Worm (Caenorhabditis elegans): ENCODE data around the gene dlc-2.

DNA sequence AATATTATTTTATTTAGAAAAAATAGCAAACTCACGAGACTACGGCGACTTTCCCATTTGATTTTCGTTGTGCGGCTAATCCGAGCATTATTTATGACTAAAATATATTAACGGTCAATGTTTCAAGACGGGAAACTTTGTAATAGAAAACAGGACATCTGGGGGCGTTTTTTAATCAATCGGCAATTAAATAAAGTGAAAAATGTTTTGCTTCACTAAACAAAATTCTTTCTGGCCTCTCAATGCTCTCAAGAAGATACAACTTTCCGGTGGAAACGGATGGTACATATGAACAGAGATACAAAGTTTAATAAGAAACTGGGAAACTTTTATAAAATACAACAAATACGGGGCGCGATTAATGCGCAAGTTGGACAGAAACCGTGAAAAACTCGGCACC, 39.5 kb upstream of the dlc-2 start, which contains the start of gene B0001.2:
- TF ChIP-seq madf-2 (tag; optimal IDR thresholded peaks at IDR 0.05) (no peak), fkh-10 (GFP tag; optimal IDR thresholded peaks at IDR 0.05) (no peak), hlh-15 (tag; optimal IDR thresholded peaks at IDR 0.05) (no peak), syd-9 (tag; optimal IDR thresholded peaks at IDR 0.05) (no peak), lin-11 (tag; optimal IDR thresholded peaks at IDR 0.05) (no peak), ama-1 (optimal IDR thresholded peaks at IDR 0.05) (no peak), T23F11.4 (GFP tag; optimal IDR thresholded peaks at IDR 0.05) (no peak), rnt-1 (tag; optimal IDR thresholded peaks at IDR 0.05) (no peak), ztf-16 (tag; optimal IDR thresholded peaks at IDR 0.05) (no peak), C38D4.7 (GFP tag; optimal IDR thresholded peaks at IDR 0.05) (no peak), ceh-9 (tag; optimal IDR thresholded peaks at IDR 0.05) (no peak), dmd-4 (tag; optimal IDR thresholded peaks at IDR 0.05; ENCODE audit: borderline replicate concordance) (no peak)
